Fruit fly (Drosophila melanogaster): ENCODE results near the gene CG4080.

Gene CG4080

dm6 chr3L:9422636-9423419 is 23.8 kb upstream of the CG4080 start, which contains the start of gene aay (continued):
- TF ChIP-seq hb (GFP tag; IDR thresholded peaks at IDR 0.05; ENCODE audit: partially characterized antibody) (no peak), Sox102F (GFP tag; optimal IDR thresholded peaks at IDR 0.05) (peak; percentile 100), CG18619 (GFP tag; optimal IDR thresholded peaks at IDR 0.05) (peak; percentile 99), CG5245 (GFP tag; optimal IDR thresholded peaks at IDR 0.05) (peak; percentile 97), lilli (GFP tag; optimal IDR thresholded peaks at IDR 0.05) (peak; percentile 99), pum (GFP tag; optimal IDR thresholded peaks at IDR 0.05) (peak; percentile 96), CG6254 (GFP tag; optimal IDR thresholded peaks at IDR 0.05) (peak; percentile 97), gfzf (GFP tag; optimal IDR thresholded peaks at IDR 0.05) (peak; percentile 29), sob (GFP tag; IDR thresholded peaks at IDR 0.05) (peak; percentile 99), Neu2 (GFP tag; optimal IDR thresholded peaks at IDR 0.05; ENCODE audit: borderline replicate concordance) (peak; percentile 93), lov (optimal IDR thresholded peaks at IDR 0.05) (peak; percentile 42), lov (GFP tag; IDR thresholded peaks at IDR 0.05) (peak; percentile 98), dm (GFP tag; optimal IDR thresholded peaks at IDR 0.05) (peak; percentile 96), Tbp (GFP tag; optimal IDR thresholded peaks at IDR 0.05) (no peak), CG10979 (tag; optimal IDR thresholded peaks at IDR 0.05) (peak; percentile 99), CG1603 (tag; optimal IDR thresholded peaks at IDR 0.05) (peak; percentile 97), z (GFP tag; IDR thresholded peaks at IDR 0.05) (peak; percentile 88), pita (GFP tag; optimal IDR thresholded peaks at IDR 0.05) (no peak), CG2129 (GFP tag; IDR thresholded peaks at IDR 0.05; ENCODE audit: partially characterized antibody) (no peak), dmrt99B (tag; optimal IDR thresholded peaks at IDR 0.05) (peak; percentile 100), HLHmδ (GFP tag; optimal IDR thresholded peaks at IDR 0.05) (no peak), Hand (GFP tag; optimal IDR thresholded peaks at IDR 0.05) (peak; percentile 97), Lim3 (GFP tag; IDR thresholded peaks at IDR 0.05) (peak; percentile 93), CG17361 (GFP tag; IDR thresholded peaks at IDR 0.05) (peak; percentile 99), Dp (GFP tag; optimal IDR thresholded peaks at IDR 0.05) (peak; percentile 21), Doc2 (GFP tag; IDR thresholded peaks at IDR 0.05) (peak; percentile 94), Gsc (GFP tag; IDR thresholded peaks at IDR 0.05) (peak; percentile 95), Drgx (GFP tag; IDR thresholded peaks at IDR 0.05) (peak; percentile 98), CG17612 (GFP tag; IDR thresholded peaks at IDR 0.05) (peak; percentile 95), danr (GFP tag; IDR thresholded peaks at IDR 0.05) (peak; percentile 97), trh (GFP tag; optimal IDR thresholded peaks at IDR 0.05) (peak; percentile 97), CG2875 (GFP tag; optimal IDR thresholded peaks at IDR 0.05) (peak; percentile 99), cwo (GFP tag; optimal IDR thresholded peaks at IDR 0.05) (peak; percentile 97), sc (optimal IDR thresholded peaks at IDR 0.05) (no peak), sc (GFP tag; optimal IDR thresholded peaks at IDR 0.05) (peak; percentile 98), CG1024 (GFP tag; IDR thresholded peaks at IDR 0.05) (peak; percentile 95), CG15479 (GFP tag; optimal IDR thresholded peaks at IDR 0.05) (peak; percentile 71), aop (GFP tag; IDR thresholded peaks at IDR 0.05) (peak; percentile 84), Pdp1 (GFP tag; optimal IDR thresholded peaks at IDR 0.05) (peak; percentile 96 to 98), BEAF-32 (GFP tag; optimal IDR thresholded peaks at IDR 0.05) (peak; percentile 22), Sox100B (GFP tag; optimal IDR thresholded peaks at IDR 0.05) (peak; percentile 99), CG18476 (GFP tag; optimal IDR thresholded peaks at IDR 0.05) (peak; percentile 99), sens-2 (GFP tag; IDR thresholded peaks at IDR 0.05) (peak; percentile 96), cato (GFP tag; optimal IDR thresholded peaks at IDR 0.05; ENCODE audit: borderline replicate concordance) (peak; percentile 97), eyg (GFP tag; optimal IDR thresholded peaks at IDR 0.05) (peak; percentile 98), chm (GFP tag; IDR thresholded peaks at IDR 0.05) (peak; percentile 99), Hr39 (optimal IDR thresholded peaks at IDR 0.05) (no peak), chif (GFP tag; optimal IDR thresholded peaks at IDR 0.05) (peak; percentile 97 to 99), tna (GFP tag; IDR thresholded peaks at IDR 0.05; ENCODE audit: partially characterized antibody) (no peak)

Data from whole organism, embryonic.